Fruit fly (Drosophila melanogaster) S2 (cell line): ENCODE results near the gene CG33080.

Experiments used
- CG8478 ChIP-seq: fragments of >200 bp; optimal IDR thresholded peaks from 2 replicates; lab custom pipeline; 2018
- CTCF ChIP-seq, 2 experiments: fragments of >200 bp; optimal IDR thresholded peaks; 2 replicates each; lab custom pipeline; 2018

The CG33080 gene

dm6 chrX:5678178-5678470 lies 39.5 kb downstream of the CG33080 start:
- TF ChIP-seq CG8478 (lab: Kevin White, UChicago) (no peak), CTCF (optimal IDR thresholded peaks at IDR 0.05; lab: Kevin White, UChicago) (no peak)

- TF ChIP-seq CG8478 (lab: Kevin White, UChicago) (no peak), CTCF (optimal IDR thresholded peaks at IDR 0.05; lab: Kevin White, UChicago) (no peak)
Observed at dm6 chrX:5677400-5678177, 40.0 kb downstream of the CG33080 start.

dm6 chrX:5676855-5677254 lies 40.7 kb downstream of the CG33080 start:
- TF ChIP-seq CTCF (optimal IDR thresholded peaks at IDR 0.05; lab: Kevin White, UChicago) (no peak), CG8478 (lab: Kevin White, UChicago) (no peak)

dm6 chrX:5672243-5673051 lies 45.1 kb downstream of the CG33080 start, which contains the start of gene RpL35:
TSS of gene RpL35 (plus strand) at chrX:5672401.
- TF ChIP-seq CG8478 (lab: Kevin White, UChicago) (no peak), CTCF (optimal IDR thresholded peaks at IDR 0.05; lab: Kevin White, UChicago) (no peak)

- TF ChIP-seq CG8478 (lab: Kevin White, UChicago) (no peak), CTCF (optimal IDR thresholded peaks at IDR 0.05; lab: Kevin White, UChicago) (peak in 1 of 2 experiments; percentile 16)
Observed at dm6 chrX:5671537-5672029, 46.0 kb downstream of the CG33080 start, which contains the start of gene Rab18. TSS of gene Rab18 (minus strand) at chrX:5671812.

dm6 chrX:5665902-5666301 lies 51.7 kb downstream of the CG33080 start, which contains the start of the genes Sirt4 and CG4119:
TSS of gene Sirt4 (minus strand) at chrX:5665940.
TSS of gene CG4119 (plus strand) at chrX:5666052.
- TF ChIP-seq CG8478 (lab: Kevin White, UChicago) (no peak), CTCF (optimal IDR thresholded peaks at IDR 0.05; lab: Kevin White, UChicago) (peak in 1 of 2 experiments; percentile 29)

DNA sequence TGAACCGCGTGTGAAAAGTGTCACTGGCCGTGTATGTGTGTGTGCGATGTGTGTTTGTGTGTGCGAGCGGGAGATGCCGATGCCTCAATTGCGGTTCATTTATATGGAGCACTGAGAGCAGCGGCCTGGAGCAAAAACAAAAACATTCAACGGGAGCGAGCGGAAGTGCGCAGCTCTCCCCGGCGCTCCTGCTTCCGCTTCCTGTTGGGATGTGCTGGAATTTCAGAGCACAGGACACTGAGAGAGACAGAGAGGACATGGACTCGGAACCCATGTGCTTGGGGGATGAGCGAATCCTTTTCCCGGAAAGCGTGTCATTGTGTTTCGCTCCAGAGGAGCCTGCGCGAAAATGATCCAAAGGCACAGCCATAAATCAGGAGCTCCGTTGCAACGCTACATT lies 53.4 kb downstream of the CG33080 start:
- TF ChIP-seq CG8478 (lab: Kevin White, UChicago) (no peak), CTCF (optimal IDR thresholded peaks at IDR 0.05; lab: Kevin White, UChicago) (no peak)

DNA sequence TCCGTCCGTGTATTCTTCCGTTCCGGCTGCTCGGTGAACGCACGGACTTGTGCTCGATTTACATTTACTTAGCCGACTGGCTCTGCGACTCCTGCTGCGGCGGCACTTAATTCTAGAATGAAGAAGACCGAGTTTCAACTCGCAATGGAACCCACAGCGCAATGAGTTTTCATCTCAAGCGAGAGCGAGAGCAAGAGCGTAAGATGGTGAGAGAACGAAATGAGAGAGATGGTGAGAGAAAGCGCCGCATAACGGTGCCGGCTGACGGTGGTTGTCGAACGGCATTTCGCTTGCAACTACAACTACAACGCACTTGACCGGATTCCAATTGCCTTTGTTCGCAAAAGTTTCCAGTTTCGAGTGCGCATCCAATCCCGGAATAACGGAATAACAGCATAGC lies 54.8 kb downstream of the CG33080 start, which contains the start of gene OtopLc:
OtopLc (minus strand) TSS at position 101 of the 400 bp plus-strand sequence.
- TF ChIP-seq CTCF (optimal IDR thresholded peaks at IDR 0.05; lab: Kevin White, UChicago) (no peak), CG8478 (lab: Kevin White, UChicago) (no peak)

DNA sequence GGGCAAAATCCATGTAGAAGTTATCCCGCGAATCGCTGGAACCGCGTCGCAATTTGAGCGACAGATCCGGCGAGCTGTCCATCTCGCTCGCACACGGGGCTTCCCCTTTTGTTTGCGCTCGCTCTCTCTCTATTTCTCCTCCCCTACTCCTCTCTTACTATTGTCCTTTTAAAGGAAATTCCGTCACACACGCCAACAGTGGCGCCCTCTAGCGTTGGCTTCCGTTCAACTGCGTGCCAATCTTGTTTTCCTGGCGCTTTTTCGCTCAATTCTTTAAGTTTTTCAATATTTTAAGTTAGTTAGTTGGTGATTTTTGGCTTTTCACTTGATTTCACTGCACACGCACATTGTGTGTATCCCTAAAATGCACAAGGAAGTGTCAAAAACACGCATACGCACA lies 55.6 kb downstream of the CG33080 start:
- TF ChIP-seq CG8478 (lab: Kevin White, UChicago) (no peak), CTCF (optimal IDR thresholded peaks at IDR 0.05; lab: Kevin White, UChicago) (peak; percentile 78 to 79)
